Fruit fly (Drosophila melanogaster): Measurements from ENCODE around the gene grp.

grp gene

dm6 chr2L:16743055-16743805, 63.4 kb downstream of the grp start, which contains the start of the genes LSm7 and BuGZ:
TSS of gene LSm7 (minus strand) at chr2L:16743100.
TSS of gene BuGZ (plus strand) at chr2L:16743405.
- peak; percentile 30 for TF ChIP-seq CG31627 (GFP tag; optimal IDR thresholded peaks at IDR 0.05)
- TF ChIP-seq esn (GFP tag; optimal IDR thresholded peaks at IDR 0.05): peak; percentile 7
- TF ChIP-seq Blimp-1 (GFP tag; optimal IDR thresholded peaks at IDR 0.05): no peak
- TF ChIP-seq lz (GFP tag; optimal IDR thresholded peaks at IDR 0.05): peak; percentile 35

- no peak for TF ChIP-seq Eip93F (GFP tag; optimal IDR thresholded peaks at IDR 0.05)
- TF ChIP-seq vri (GFP tag; optimal IDR thresholded peaks at IDR 0.05): no peak
- no peak for TF ChIP-seq Sox14 (GFP tag; optimal IDR thresholded peaks at IDR 0.05)
- TF ChIP-seq CG4318 (GFP tag; optimal IDR thresholded peaks at IDR 0.05): no peak
- TF ChIP-seq svp (GFP tag): no peak
- no peak for TF ChIP-seq fd59A (GFP tag; optimal IDR thresholded peaks at IDR 0.05)
- TF ChIP-seq Sox15 (GFP tag; optimal IDR thresholded peaks at IDR 0.05): no peak
Measured at dm6 chr2L:16747145-16747544, 67.3 kb downstream of the grp start.

Data from whole organism, prepupa.